Worm (Caenorhabditis elegans): ENCODE measurements around the gene F55C12.6.
A peak's percentile ranks its signal among the peaks of the same experiment; 100 is the strongest.

ce11 chrII:5911939-5912523 lies 36.1 kb upstream of the F55C12.6 start:
- no peak for TF ChIP-seq elt-3 (tag; optimal IDR thresholded peaks at IDR 0.05)
- TF ChIP-seq unc-39 (tag; optimal IDR thresholded peaks at IDR 0.05), result no peak
- TF ChIP-seq egl-27 (tag; optimal IDR thresholded peaks at IDR 0.05), result no peak
- TF ChIP-seq lin-39 (tag; optimal IDR thresholded peaks at IDR 0.05), result no peak
- TF ChIP-seq lsy-2 (tag; optimal IDR thresholded peaks at IDR 0.05), result no peak
- no peak for TF ChIP-seq lin-11 (tag; optimal IDR thresholded peaks at IDR 0.05)
- TF ChIP-seq ceh-16 (tag; optimal IDR thresholded peaks at IDR 0.05), result no peak
- TF ChIP-seq zag-1 (tag; optimal IDR thresholded peaks at IDR 0.05), result no peak
- TF ChIP-seq mdl-1 (tag; optimal IDR thresholded peaks at IDR 0.05), result no peak
- no peak for TF ChIP-seq snpc-4 (tag; optimal IDR thresholded peaks at IDR 0.05)
- TF ChIP-seq nhr-10 (tag; optimal IDR thresholded peaks at IDR 0.05), result no peak
- no peak for TF ChIP-seq ztf-11 (tag; optimal IDR thresholded peaks at IDR 0.05)
- TF ChIP-seq sma-9 (GFP tag; optimal IDR thresholded peaks at IDR 0.05), result peak; percentile 49
- TF ChIP-seq sma-9 (tag; optimal IDR thresholded peaks at IDR 0.05), result no peak
- no peak for TF ChIP-seq lin-13 (GFP tag; optimal IDR thresholded peaks at IDR 0.05)
